Worm (Caenorhabditis elegans) whole organism, young adult: ENCODE measurements around the gene srv-2.

Experiments used
- B0336.3 ChIP-seq: fragments of 200-800 bp; sonication (Bioruptor generic); IDR thresholded peaks from 2 replicates; pipeline ENCODE4 v1.3.6; 2022; ENCODE audit warnings: missing genetic modification characterization, missing compliant biosample characterization
- F33H1.4 ChIP-seq: fragments of 200-800 bp; sonication (Bioruptor generic); IDR thresholded peaks from 2 replicates; pipeline ENCODE4 v1.3.6; 2022; ENCODE audit warnings: missing genetic modification reagents, missing genetic modification characterization, missing compliant biosample characterization
- F49E8.2 ChIP-seq: sonication (generic microtip); optimal IDR thresholded peaks from 3 replicates; lab custom pipeline; 2017; ENCODE audit warnings: missing genetic modification characterization, mild to moderate bottlenecking, missing compliant biosample characterization, antibody characterized with exemption, moderate library complexity; ENCODE audit not compliant: insufficient read depth
- K12H6.12 ChIP-seq: fragments of 200-800 bp; sonication (Bioruptor generic); optimal IDR thresholded peaks from 2 replicates; lab custom pipeline; 2018; ENCODE audit warnings: mild to moderate bottlenecking, missing genetic modification characterization, missing compliant biosample characterization
- Y53F4B.3 ChIP-seq: fragments of 200-800 bp; sonication (Bioruptor generic); IDR thresholded peaks from 2 replicates; pipeline ENCODE4 v1.3.6; 2022; ENCODE audit warnings: missing genetic modification reagents, missing genetic modification characterization, missing compliant biosample characterization
- Y53G8AR.9 ChIP-seq: fragments of 200-800 bp; sonication (Bioruptor generic); conservative IDR thresholded peaks from 2 replicates; pipeline ENCODE4 v1.3.6; 2022; ENCODE audit warnings: missing genetic modification reagents, missing genetic modification characterization, missing compliant biosample characterization
- Y67H2A.10 ChIP-seq: fragments of 200-800 bp; sonication (Bioruptor generic); conservative IDR thresholded peaks from 2 replicates; pipeline ENCODE4 v1.3.6; 2022; ENCODE audit warnings: missing genetic modification reagents, missing genetic modification characterization, missing compliant biosample characterization
- Y79H2A.3 ChIP-seq: fragments of 200-800 bp; sonication (Bioruptor generic); conservative IDR thresholded peaks from 2 replicates; pipeline ENCODE4 v1.3.6; 2022; ENCODE audit warnings: missing genetic modification reagents, missing genetic modification characterization, missing compliant biosample characterization
- akir-1 ChIP-seq: fragments of 200-800 bp; sonication (Bioruptor generic); optimal IDR thresholded peaks from 2 replicates; lab custom pipeline; 2018; ENCODE audit warnings: mild to moderate bottlenecking, missing genetic modification characterization, moderate library complexity, missing compliant biosample characterization
- ama-1 ChIP-seq, 3 experiments: fragments of 150-350 bp in 1 of 3; sonication (generic microtip) in 2 of 3; optimal IDR thresholded peaks; 2 replicates each; lab custom pipeline; 2014 to 2018; ENCODE audit warnings: missing biosample characterization in 2 of 3, missing genetic modification characterization in 2 of 3, missing genetic modification reagents in 2 of 3
- atf-7 ChIP-seq: sonication (generic microtip); optimal IDR thresholded peaks from 2 replicates; lab custom pipeline; 2017; ENCODE audit warnings: mild to moderate bottlenecking, missing genetic modification characterization, missing compliant biosample characterization
- athp-1 ChIP-seq: sonication (generic microtip); optimal IDR thresholded peaks from 2 replicates; lab custom pipeline; 2017; ENCODE audit warnings: mild to moderate bottlenecking, missing genetic modification characterization, missing compliant biosample characterization
- ccch-3 ChIP-seq: fragments of 200-800 bp; sonication (Bioruptor generic); optimal IDR thresholded peaks from 2 replicates; lab custom pipeline; 2018; ENCODE audit warnings: mild to moderate bottlenecking, missing genetic modification characterization, missing compliant biosample characterization
- cebp-1 ChIP-seq, 2 experiments: fragments of 200-800 bp in 1 of 2; sonication (Bioruptor generic) in 1 of 2; sonication (generic microtip) in 1 of 2; IDR thresholded peaks in 1 of 2; optimal IDR thresholded peaks in 1 of 2; 2 replicates each; pipeline versions ENCODE4 v1.3.6 to Lab custom; 2017 to 2022; ENCODE audit warnings: missing compliant biosample characterization in 2 of 2, missing genetic modification characterization in 2 of 2, mild to moderate bottlenecking in 1 of 2, missing genetic modification reagents in 1 of 2, moderate library complexity in 1 of 2
- ceh-27 ChIP-seq: fragments of 200-800 bp; sonication (Bioruptor generic); optimal IDR thresholded peaks from 2 replicates; lab custom pipeline; 2018; ENCODE audit warnings: mild to moderate bottlenecking, missing genetic modification characterization, moderate library complexity, missing compliant biosample characterization
- ceh-40 ChIP-seq: fragments of 200-800 bp; sonication (Bioruptor generic); IDR thresholded peaks from 2 replicates; pipeline ENCODE4 v1.3.6; 2022; ENCODE audit warnings: missing genetic modification characterization, missing compliant biosample characterization
- ceh-91 ChIP-seq: fragments of 200-800 bp; sonication (Bioruptor generic); IDR thresholded peaks from 2 replicates; pipeline ENCODE4 v1.3.6; 2022; ENCODE audit warnings: missing genetic modification reagents, missing genetic modification characterization, missing compliant biosample characterization
- die-1 ChIP-seq: sonication (generic microtip); optimal IDR thresholded peaks from 2 replicates; lab custom pipeline; 2016; ENCODE audit warnings: missing genotype, mild to moderate bottlenecking, missing genetic modification characterization, missing compliant biosample characterization
- egl-44 ChIP-seq: fragments of 200-800 bp; sonication (Bioruptor generic); IDR thresholded peaks from 2 replicates; pipeline ENCODE4 v1.3.6; 2022; ENCODE audit warnings: missing genetic modification reagents, missing genetic modification characterization, missing compliant biosample characterization
- ekl-4 ChIP-seq: fragments of 200-800 bp; sonication (Bioruptor generic); IDR thresholded peaks from 2 replicates; pipeline ENCODE4 v1.3.6; 2022; ENCODE audit warnings: missing genetic modification reagents, missing genetic modification characterization, missing compliant biosample characterization
- him-1 ChIP-seq: sonication (generic microtip); optimal IDR thresholded peaks from 2 replicates; lab custom pipeline; 2016; ENCODE audit warnings: missing genotype, missing genetic modification reagents, missing genetic modification characterization, missing compliant biosample characterization
- hlh-26 ChIP-seq: fragments of 200-800 bp; sonication (Bioruptor generic); conservative IDR thresholded peaks from 2 replicates; pipeline ENCODE4 v1.3.6; 2022; ENCODE audit warnings: missing genetic modification reagents, missing genetic modification characterization, missing compliant biosample characterization
- hmg-20 ChIP-seq: fragments of 200-800 bp; sonication (Bioruptor generic); IDR thresholded peaks from 2 replicates; pipeline ENCODE4 v1.3.6; 2022; ENCODE audit warnings: missing genetic modification reagents, missing genetic modification characterization, missing compliant biosample characterization
- hrde-1 ChIP-seq: sonication (generic microtip); optimal IDR thresholded peaks from 2 replicates; lab custom pipeline; 2016; ENCODE audit warnings: missing genetic modification characterization, mild to moderate bottlenecking, missing compliant biosample characterization, moderate library complexity, missing genotype, missing genetic modification reagents, borderline replicate concordance
- hsf-1 ChIP-seq: fragments of 200-800 bp; sonication (Bioruptor generic); IDR thresholded peaks from 2 replicates; pipeline ENCODE4 v1.3.6; 2022; ENCODE audit warnings: missing genetic modification reagents, missing genetic modification characterization, missing compliant biosample characterization
- lag-1 ChIP-seq: fragments of 200-800 bp; sonication (Bioruptor generic); IDR thresholded peaks from 2 replicates; pipeline ENCODE4 v1.3.6; 2022; ENCODE audit warnings: missing genetic modification reagents, missing genetic modification characterization, missing compliant biosample characterization
- lin-26 ChIP-seq: fragments of 200-800 bp; sonication (Bioruptor generic); IDR thresholded peaks from 2 replicates; pipeline ENCODE4 v1.3.6; 2022; ENCODE audit warnings: missing genetic modification reagents, missing genetic modification characterization, missing compliant biosample characterization
- lin-35 ChIP-seq, 3 experiments: fragments of 150-350 bp in 2 of 3; sonication (generic microtip) in 1 of 3; optimal IDR thresholded peaks; 2 replicates each; lab custom pipeline; 2014 to 2018; ENCODE audit warnings: missing biosample characterization in 3 of 3, missing genetic modification characterization in 3 of 3, missing genetic modification reagents in 3 of 3
- madf-3 ChIP-seq: fragments of 200-800 bp; sonication (Bioruptor generic); IDR thresholded peaks from 2 replicates; pipeline ENCODE4 v1.3.6; 2022; ENCODE audit warnings: missing genetic modification reagents, missing genetic modification characterization, missing compliant biosample characterization
- madf-6 ChIP-seq: fragments of 200-800 bp; sonication (Bioruptor generic); IDR thresholded peaks from 2 replicates; pipeline ENCODE4 v1.3.6; 2022; ENCODE audit warnings: missing genetic modification reagents, missing genetic modification characterization, missing compliant biosample characterization
- madf-8 ChIP-seq: fragments of 200-800 bp; sonication (Bioruptor generic); conservative IDR thresholded peaks from 2 replicates; pipeline ENCODE4 v1.3.6; 2022; ENCODE audit warnings: missing genetic modification reagents, missing genetic modification characterization, missing compliant biosample characterization
- mel-28 ChIP-seq: sonication (generic microtip); optimal IDR thresholded peaks from 2 replicates; lab custom pipeline; 2016; ENCODE audit warnings: borderline replicate concordance, mild to moderate bottlenecking, missing genetic modification characterization, missing compliant biosample characterization
- nfyb-1 ChIP-seq: fragments of 200-800 bp; sonication (Bioruptor generic); IDR thresholded peaks from 2 replicates; pipeline ENCODE4 v1.3.6; 2022; ENCODE audit warnings: missing genetic modification reagents, missing genetic modification characterization, missing compliant biosample characterization
- nhr-120 ChIP-seq: fragments of 200-800 bp; sonication (Bioruptor generic); IDR thresholded peaks from 2 replicates; pipeline ENCODE4 v1.3.6; 2022; ENCODE audit warnings: missing genetic modification characterization, missing compliant biosample characterization
- nhr-90 ChIP-seq: sonication (generic microtip); optimal IDR thresholded peaks from 2 replicates; lab custom pipeline; 2016; ENCODE audit warnings: missing genotype, mild to moderate bottlenecking, missing genetic modification characterization, missing compliant biosample characterization
- rcor-1 ChIP-seq: fragments of 200-800 bp; sonication (Bioruptor generic); IDR thresholded peaks from 2 replicates; pipeline ENCODE4 v1.3.6; 2022; ENCODE audit warnings: missing genetic modification reagents, missing genetic modification characterization, missing compliant biosample characterization
- snpc-1.3 ChIP-seq: sonication (generic microtip); optimal IDR thresholded peaks from 2 replicates; lab custom pipeline; 2017; ENCODE audit warnings: missing genetic modification characterization, mild to moderate bottlenecking, missing compliant biosample characterization, antibody characterized with exemption, moderate library complexity, missing genotype, missing genetic modification reagents; ENCODE audit not compliant: insufficient read depth
- snpc-3.4 ChIP-seq: sonication (generic microtip); optimal IDR thresholded peaks from 2 replicates; lab custom pipeline; 2017; ENCODE audit warnings: missing genetic modification characterization, mild to moderate bottlenecking, missing compliant biosample characterization, antibody characterized with exemption, moderate library complexity, missing genotype, missing genetic modification reagents
- somi-1 ChIP-seq: fragments of 200-800 bp; sonication (Bioruptor generic); optimal IDR thresholded peaks from 2 replicates; lab custom pipeline; 2018; ENCODE audit warnings: mild to moderate bottlenecking, missing genetic modification characterization, missing compliant biosample characterization
- sptf-2 ChIP-seq: fragments of 200-800 bp; sonication (Bioruptor generic); optimal IDR thresholded peaks from 2 replicates; lab custom pipeline; 2018; ENCODE audit warnings: mild to moderate bottlenecking, missing genetic modification characterization, missing compliant biosample characterization
- tbp1 ChIP-seq: fragments of 200-800 bp; sonication (Bioruptor generic); optimal IDR thresholded peaks from 2 replicates; lab custom pipeline; 2018; ENCODE audit warnings: mild to moderate bottlenecking, missing genetic modification characterization, missing compliant biosample characterization
- tbx-9 ChIP-seq: sonication (generic microtip); optimal IDR thresholded peaks from 2 replicates; lab custom pipeline; 2016; ENCODE audit warnings: borderline replicate concordance, missing genetic modification characterization, inconsistent platforms, missing compliant biosample characterization
- ztf-3 ChIP-seq: fragments of 200-800 bp; sonication (Bioruptor generic); optimal IDR thresholded peaks from 2 replicates; lab custom pipeline; 2018; ENCODE audit warnings: mild to moderate bottlenecking, missing genetic modification characterization, missing compliant biosample characterization

Gene srv-2

DNA sequence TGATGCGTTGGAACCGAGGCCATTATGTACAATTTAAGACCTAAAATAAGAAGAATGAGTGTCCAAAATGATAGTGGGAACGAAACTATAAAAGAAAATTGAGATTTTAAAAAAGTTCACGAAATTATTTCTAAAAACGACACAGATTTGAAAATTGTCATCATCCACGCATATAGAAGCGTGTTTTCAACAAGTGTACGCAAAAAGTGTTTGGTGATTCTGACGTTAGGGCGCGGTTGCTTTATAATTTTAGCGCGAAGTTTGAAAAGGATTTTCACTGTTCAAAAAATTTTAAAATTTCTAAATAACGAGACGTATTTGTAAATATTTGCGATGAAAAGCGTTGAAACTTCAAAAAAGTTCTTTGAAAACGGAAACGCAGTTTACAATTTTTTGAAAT is 38.7 kb downstream of the srv-2 start, which contains the start of gene cdc-48.1 (continued):
- peak; percentile 99 for TF ChIP-seq somi-1 (GFP tag; lab: Kevin White, UChicago)
- TF ChIP-seq lag-1 (GFP tag; lab: Robert Waterston, UW) = no peak; the same call in 1 of the 2 replicates
- TF ChIP-seq egl-44 (GFP tag; lab: Robert Waterston, UW) = peak; percentile 98
- peak; percentile 99 for TF ChIP-seq madf-6 (GFP tag; lab: Robert Waterston, UW)
- TF ChIP-seq ccch-3 (GFP tag; lab: Kevin White, UChicago) = peak; percentile 84
- TF ChIP-seq K12H6.12 (tag; lab: Kevin White, UChicago) = peak; percentile 100
- peak; percentile 20 for TF ChIP-seq sptf-2 (GFP tag; lab: Kevin White, UChicago)
- peak; percentile 96 for TF ChIP-seq Y79H2A.3 (GFP tag; lab: Robert Waterston, UW)
- TF ChIP-seq akir-1 = peak; percentile 75
- TF ChIP-seq athp-1 (tag; lab: Kevin White, UChicago) = peak; percentile 100
- peak; percentile 94 for TF ChIP-seq Y53F4B.3 (GFP tag; lab: Robert Waterston, UW)
- TF ChIP-seq hmg-20 (GFP tag; lab: Robert Waterston, UW) = peak; percentile 95
- peak; percentile 99 for TF ChIP-seq F49E8.2
- no peak for TF ChIP-seq hlh-26 (GFP tag; lab: Robert Waterston, UW)
- TF ChIP-seq tbx-9 (tag; lab: Kevin White, UChicago) = no peak
- peak; percentile 94 for TF ChIP-seq madf-8 (GFP tag; lab: Robert Waterston, UW)
- TF ChIP-seq, all 124 proteins: peak for 114

DNA sequence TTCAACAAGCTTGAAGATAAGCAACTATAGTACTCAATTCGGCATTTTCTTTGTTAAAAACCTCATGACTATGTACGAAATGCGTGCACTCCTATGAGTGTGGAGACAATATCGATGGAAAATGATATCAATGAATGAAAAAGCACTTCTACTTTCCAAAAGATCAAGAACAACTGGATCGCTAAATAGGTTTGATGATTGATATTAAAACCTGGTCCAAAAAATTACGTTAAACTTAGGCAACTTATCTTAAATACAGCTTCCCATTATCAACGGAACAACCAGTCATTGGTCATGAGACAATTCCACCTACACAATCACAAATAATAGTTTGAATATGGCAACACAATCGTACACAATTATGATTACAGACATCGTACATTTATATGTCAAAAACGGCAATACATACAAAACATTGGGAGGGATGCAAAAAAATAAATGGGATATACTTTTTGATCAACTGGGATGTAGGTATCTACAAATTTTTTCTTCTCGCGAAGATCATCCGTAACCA is 42.4 kb downstream of the srv-2 start:
- TF ChIP-seq Y53G8AR.9 (GFP tag; lab: Robert Waterston, UW) (0 out of 2 replicates have a peak, but pooled peaks have one; percentile 11), F33H1.4 (GFP tag; lab: Robert Waterston, UW) (no peak), hrde-1 (peak; percentile 54), die-1 (peak; percentile 47), atf-7 (tag; lab: Kevin White, UChicago) (no peak), ama-1 (optimal IDR thresholded peaks at IDR 0.05; lab: Kevin White, UChicago) (peak; percentile 28), ama-1 (GFP tag; optimal IDR thresholded peaks at IDR 0.05; lab: Kevin White, UChicago) (peak in 1 of 2 experiments; percentile 48), ceh-91 (no peak), nhr-90 (tag; lab: Kevin White, UChicago) (peak; percentile 4), B0336.3 (GFP tag; lab: Robert Waterston, UW) (peak; percentile 31; the same call in 1 of the 2 replicates), madf-6 (GFP tag; lab: Robert Waterston, UW) (peak; percentile 60; the same call in 1 of the 2 replicates), ceh-40 (GFP tag; lab: Robert Waterston, UW) (peak; percentile 68; the same call in 1 of the 2 replicates), lin-26 (0 out of 2 replicates have a peak, but pooled peaks have one; percentile 68), nhr-120 (no peak), ceh-27 (peak; percentile 1), somi-1 (GFP tag; lab: Kevin White, UChicago) (no peak), egl-44 (GFP tag; lab: Robert Waterston, UW) (no peak), ztf-3 (GFP tag; lab: Kevin White, UChicago) (no peak), snpc-3.4 (tag; lab: Kevin White, UChicago) (peak; percentile 81), madf-3 (GFP tag; lab: Robert Waterston, UW) (peak; percentile 69; the same call in 1 of the 2 replicates), Y79H2A.3 (GFP tag; lab: Robert Waterston, UW) (0 out of 2 replicates have a peak, but pooled peaks have one; percentile 39), mel-28 (tag; lab: Kevin White, UChicago) (no peak), rcor-1 (GFP tag; lab: Robert Waterston, UW) (0 out of 2 replicates have a peak, but pooled peaks have one; percentile 5), nfyb-1 (GFP tag; lab: Robert Waterston, UW) (peak; percentile 23; the same call in 1 of the 2 replicates), snpc-1.3 (tag; lab: Kevin White, UChicago) (peak; percentile 11), him-1 (no peak), athp-1 (tag; lab: Kevin White, UChicago) (peak; percentile 44), tbp1 (peak; percentile 9), hsf-1 (GFP tag; lab: Robert Waterston, UW) (peak; percentile 53), ekl-4 (GFP tag; lab: Robert Waterston, UW) (0 out of 2 replicates have a peak, but pooled peaks have one; percentile 60), cebp-1 (GFP tag; IDR thresholded peaks at IDR 0.05; lab: Robert Waterston, UW) (no peak), cebp-1 (tag; optimal IDR thresholded peaks at IDR 0.05; lab: Kevin White, UChicago) (peak; percentile 48), lin-35 (GFP tag; optimal IDR thresholded peaks at IDR 0.05; lab: Kevin White, UChicago) (peak in 1 of 3 experiments; percentile 41), Y67H2A.10 (GFP tag; lab: Robert Waterston, UW) (no peak)
